Fruit fly (Drosophila melanogaster) whole organism, embryonic: ENCODE results near the gene CG13074.

Experiments used
- Atf6 ChIP-seq: fragments of 200-800 bp; sonication (Bioruptor generic); IDR thresholded peaks from 2 replicates; pipeline ENCODE4 v1.3.6; 2022; ENCODE audit warnings: missing biosample characterization, missing genetic modification characterization
- BEAF-32 ChIP-seq: fragments of 200-800 bp; sonication (Bioruptor generic); optimal IDR thresholded peaks from 3 replicates; lab custom pipeline; 2017; ENCODE audit warnings: missing biosample characterization, missing genetic modification characterization, mild to moderate bottlenecking, moderate library complexity, missing genetic modification reagents
- CG1024 ChIP-seq: fragments of 200-800 bp; sonication (Bioruptor generic); IDR thresholded peaks from 2 replicates; pipeline ENCODE4 v1.3.6; 2022; ENCODE audit warnings: missing biosample characterization, missing genetic modification characterization
- CG10565 ChIP-seq: fragments of 200-800 bp; sonication (Bioruptor generic); optimal IDR thresholded peaks from 3 replicates; lab custom pipeline; 2016; ENCODE audit warnings: missing biosample characterization, mild to moderate bottlenecking, missing genetic modification characterization
- CG11398 ChIP-seq: fragments of 200-800 bp; sonication (Bioruptor generic); optimal IDR thresholded peaks from 2 replicates; lab custom pipeline; 2016; ENCODE audit warnings: missing biosample characterization, missing genetic modification characterization
- CG11560 ChIP-seq: fragments of 200-800 bp; sonication (Bioruptor generic); IDR thresholded peaks from 3 replicates; pipeline ENCODE4 v1.3.6; 2022; ENCODE audit warnings: missing biosample characterization, missing genetic modification characterization
- CG12659 ChIP-seq: fragments of 200-800 bp; sonication (Bioruptor generic); optimal IDR thresholded peaks from 3 replicates; lab custom pipeline; 2017; ENCODE audit warnings: mild to moderate bottlenecking, missing biosample characterization, missing genetic modification reagents, missing genetic modification characterization
- CG14050 ChIP-seq: fragments of 200-800 bp; sonication (Bioruptor generic); IDR thresholded peaks from 3 replicates; pipeline ENCODE4 v1.3.6; 2022; ENCODE audit warnings: missing biosample characterization, missing genetic modification characterization
- CG1647 ChIP-seq: fragments of 200-800 bp; sonication (Bioruptor generic); optimal IDR thresholded peaks from 3 replicates; lab custom pipeline; 2016; ENCODE audit warnings: missing biosample characterization, missing genetic modification characterization
- CG1792 ChIP-seq: fragments of 200-800 bp; sonication (Bioruptor generic); optimal IDR thresholded peaks from 2 replicates; lab custom pipeline; 2016; ENCODE audit warnings: missing biosample characterization, missing genetic modification characterization
- CG2129 ChIP-seq: fragments of 200-800 bp; sonication (Bioruptor generic); IDR thresholded peaks from 2 replicates; pipeline ENCODE4 v1.3.6; 2022; ENCODE audit warnings: missing biosample characterization, missing genetic modification characterization; ENCODE audit not compliant: partially characterized antibody
- CG30431 ChIP-seq: fragments of 200-800 bp; sonication (Bioruptor generic); optimal IDR thresholded peaks from 2 replicates; lab custom pipeline; 2017; ENCODE audit warnings: missing biosample characterization, missing genetic modification characterization
- CG32532 ChIP-seq: fragments of 200-800 bp; sonication (Bioruptor generic); IDR thresholded peaks from 2 replicates; pipeline ENCODE4 v1.3.6; 2022; ENCODE audit warnings: missing biosample characterization, missing genetic modification characterization
- CG33213 ChIP-seq: fragments of 200-800 bp; sonication (Bioruptor generic); optimal IDR thresholded peaks from 3 replicates; lab custom pipeline; 2016; ENCODE audit warnings: missing biosample characterization, missing genetic modification characterization
- CG33557 ChIP-seq: fragments of 200-800 bp; sonication (Bioruptor generic); optimal IDR thresholded peaks from 2 replicates; lab custom pipeline; 2019; ENCODE audit warnings: missing biosample characterization, mild to moderate bottlenecking, missing genetic modification characterization, moderate library complexity
- CG34376 ChIP-seq: fragments of 200-800 bp; sonication (Bioruptor generic); optimal IDR thresholded peaks from 2 replicates; lab custom pipeline; 2018; ENCODE audit warnings: missing biosample characterization, mild to moderate bottlenecking, missing genetic modification characterization
- CG3726 ChIP-seq: fragments of 200-800 bp; sonication (Bioruptor generic); IDR thresholded peaks from 3 replicates; pipeline ENCODE4, ENCODE4 v1.3.6; 2022; ENCODE audit warnings: missing biosample characterization, missing genetic modification characterization
- CG6272 ChIP-seq: fragments of 200-800 bp; sonication (Bioruptor generic); IDR thresholded peaks from 2 replicates; pipeline ENCODE4 v1.3.6; 2022; ENCODE audit warnings: missing biosample characterization, missing genetic modification characterization
- CG7928 ChIP-seq: fragments of 200-800 bp; sonication (Bioruptor generic); optimal IDR thresholded peaks from 2 replicates; lab custom pipeline; 2017; ENCODE audit warnings: missing biosample characterization, mild to moderate bottlenecking, missing genetic modification characterization
- CG8359 ChIP-seq: fragments of 200-800 bp; sonication (Bioruptor generic); optimal IDR thresholded peaks from 2 replicates; lab custom pipeline; 2017; ENCODE audit warnings: missing biosample characterization, mild to moderate bottlenecking, missing genetic modification characterization, borderline replicate concordance
- CG8765 ChIP-seq: fragments of 200-800 bp; sonication (Bioruptor generic); IDR thresholded peaks from 2 replicates; pipeline ENCODE4 v1.3.6; 2022; ENCODE audit warnings: missing biosample characterization, missing genetic modification characterization
- CG9609 ChIP-seq: fragments of 200-800 bp; sonication (Bioruptor generic); optimal IDR thresholded peaks from 3 replicates; lab custom pipeline; 2016; ENCODE audit warnings: missing biosample characterization, missing genetic modification characterization
- CkIIα-i1 ChIP-seq: fragments of 200-800 bp; sonication (Bioruptor generic); IDR thresholded peaks from 2 replicates; pipeline ENCODE4 v1.3.6; 2022; ENCODE audit warnings: missing biosample characterization, missing genetic modification characterization
- ERR ChIP-seq: fragments of 200-800 bp; sonication (Bioruptor generic); optimal IDR thresholded peaks from 2 replicates; lab custom pipeline; 2016; ENCODE audit warnings: missing biosample characterization, missing genetic modification characterization
- Gsc ChIP-seq: fragments of 200-800 bp; sonication (Bioruptor generic); IDR thresholded peaks from 2 replicates; pipeline ENCODE4 v1.3.6; 2022; ENCODE audit warnings: missing biosample characterization, missing genetic modification characterization
- HmgZ ChIP-seq: fragments of 200-800 bp; sonication (Bioruptor generic); optimal IDR thresholded peaks from 2 replicates; lab custom pipeline; 2018; ENCODE audit warnings: missing biosample characterization, mild to moderate bottlenecking, missing genetic modification characterization
- NFAT ChIP-seq: fragments of 200-800 bp; sonication (Bioruptor generic); IDR thresholded peaks from 2 replicates; pipeline ENCODE4 v1.3.6; 2022; ENCODE audit warnings: missing biosample characterization, missing genetic modification characterization
- NfI ChIP-seq: fragments of 200-800 bp; sonication (Bioruptor generic); optimal IDR thresholded peaks from 3 replicates; lab custom pipeline; 2018; ENCODE audit warnings: missing biosample characterization, mild to moderate bottlenecking, missing genetic modification characterization, moderate library complexity
- Vsx1 ChIP-seq: fragments of 200-800 bp; sonication (Bioruptor generic); optimal IDR thresholded peaks from 2 replicates; lab custom pipeline; 2017; ENCODE audit warnings: missing biosample characterization, mild to moderate bottlenecking, missing genetic modification characterization, missing genetic modification reagents
- ap ChIP-seq: fragments of 200-800 bp; sonication (Bioruptor generic); IDR thresholded peaks from 2 replicates; pipeline ENCODE4 v1.3.6; 2022; ENCODE audit warnings: missing biosample characterization, missing genetic modification characterization
- crc ChIP-seq: fragments of 200-800 bp; sonication (Bioruptor generic); optimal IDR thresholded peaks from 2 replicates; lab custom pipeline; 2016; ENCODE audit warnings: missing biosample characterization, missing genetic modification characterization
- dan ChIP-seq: fragments of 200-800 bp; sonication (Bioruptor generic); IDR thresholded peaks from 2 replicates; pipeline ENCODE4 v1.3.6; 2022; ENCODE audit warnings: missing biosample characterization, missing genetic modification characterization
- danr ChIP-seq: fragments of 200-800 bp; sonication (Bioruptor generic); IDR thresholded peaks from 2 replicates; pipeline ENCODE4 v1.3.6; 2022; ENCODE audit warnings: missing biosample characterization, missing genetic modification characterization
- dmrt11E ChIP-seq: fragments of 200-800 bp; sonication (Bioruptor generic); optimal IDR thresholded peaks from 3 replicates; lab custom pipeline; 2018; ENCODE audit warnings: missing biosample characterization, mild to moderate bottlenecking, missing genetic modification characterization, moderate library complexity
- ems ChIP-seq: fragments of 200-800 bp; sonication (Bioruptor generic); optimal IDR thresholded peaks from 3 replicates; lab custom pipeline; 2016; ENCODE audit warnings: missing biosample characterization, missing genetic modification characterization
- fd3F ChIP-seq: fragments of 200-800 bp; sonication (Bioruptor generic); optimal IDR thresholded peaks from 2 replicates; lab custom pipeline; 2018; ENCODE audit warnings: missing biosample characterization, mild to moderate bottlenecking, missing genetic modification characterization, moderate library complexity
- gcm ChIP-seq: fragments of 200-800 bp; sonication (Bioruptor generic); optimal IDR thresholded peaks from 2 replicates; lab custom pipeline; 2019; ENCODE audit warnings: missing biosample characterization, mild to moderate bottlenecking, missing genetic modification characterization, moderate library complexity
- jumu ChIP-seq: fragments of 200-800 bp; sonication (Bioruptor generic); optimal IDR thresholded peaks from 3 replicates; lab custom pipeline; 2016; ENCODE audit warnings: missing biosample characterization, missing genetic modification characterization
- kah ChIP-seq: fragments of 200-800 bp; sonication (Bioruptor generic); optimal IDR thresholded peaks from 2 replicates; lab custom pipeline; 2018; ENCODE audit warnings: missing biosample characterization, mild to moderate bottlenecking, missing genetic modification characterization
- mirr ChIP-seq: fragments of 200-800 bp; sonication (Bioruptor generic); optimal IDR thresholded peaks from 3 replicates; lab custom pipeline; 2018; ENCODE audit warnings: missing biosample characterization, mild to moderate bottlenecking, missing genetic modification characterization
- nau ChIP-seq: fragments of 200-800 bp; sonication (Bioruptor generic); optimal IDR thresholded peaks from 3 replicates; lab custom pipeline; 2017; ENCODE audit warnings: missing biosample characterization, mild to moderate bottlenecking, missing genetic modification characterization, missing genetic modification reagents
- odd ChIP-seq: fragments of 200-800 bp; sonication (Bioruptor generic); optimal IDR thresholded peaks from 2 replicates; lab custom pipeline; 2017; ENCODE audit warnings: missing biosample characterization, mild to moderate bottlenecking, missing genetic modification characterization
- p53 ChIP-seq: fragments of 200-800 bp; sonication (Bioruptor generic); optimal IDR thresholded peaks from 2 replicates; lab custom pipeline; 2016; ENCODE audit warnings: missing biosample characterization, missing genetic modification characterization
- pb ChIP-seq: fragments of 200-800 bp; sonication (Bioruptor generic); optimal IDR thresholded peaks from 3 replicates; lab custom pipeline; 2016; ENCODE audit warnings: missing biosample characterization, missing genetic modification characterization
- phol ChIP-seq: fragments of 200-800 bp; sonication (Bioruptor generic); optimal IDR thresholded peaks from 3 replicates; lab custom pipeline; 2018; ENCODE audit warnings: missing biosample characterization, mild to moderate bottlenecking, missing genetic modification characterization, moderate library complexity
- ro ChIP-seq: fragments of 200-800 bp; sonication (Bioruptor generic); IDR thresholded peaks from 2 replicates; pipeline ENCODE4 v1.3.6; 2022; ENCODE audit warnings: missing biosample characterization, missing genetic modification characterization
- shn ChIP-seq: fragments of 200-800 bp; sonication (Bioruptor generic); optimal IDR thresholded peaks from 3 replicates; lab custom pipeline; 2016; ENCODE audit warnings: missing biosample characterization, missing genetic modification characterization
- sisA ChIP-seq: fragments of 200-800 bp; sonication (Bioruptor generic); IDR thresholded peaks from 2 replicates; pipeline ENCODE4 v1.3.6; 2022; ENCODE audit warnings: missing biosample characterization, missing genetic modification characterization
- sr ChIP-seq: fragments of 200-800 bp; sonication (Bioruptor generic); IDR thresholded peaks from 3 replicates; pipeline ENCODE4 v1.3.6; 2022; ENCODE audit warnings: missing biosample characterization, missing genetic modification characterization
- toy ChIP-seq: fragments of 200-800 bp; sonication (Bioruptor generic); IDR thresholded peaks from 2 replicates; pipeline ENCODE4 v1.3.6; 2022; ENCODE audit warnings: missing biosample characterization, missing genetic modification characterization
- tx ChIP-seq: fragments of 200-800 bp; sonication (Bioruptor generic); optimal IDR thresholded peaks from 2 replicates; lab custom pipeline; 2016; ENCODE audit warnings: missing biosample characterization, missing genetic modification characterization

Gene CG13074

dm6 chr3L:16128481-16128972, 31.2 kb upstream of the CG13074 start, which contains the start of gene Pgm1 (continued):
- TF ChIP-seq CG8765 (GFP tag; lab: Robert Waterston, UW) = peak; percentile 65
- TF ChIP-seq CG14050 = peak; percentile 61
- TF ChIP-seq NFAT (GFP tag; lab: Robert Waterston, UW) = peak; percentile 76
- TF ChIP-seq nau (GFP tag; lab: Kevin White, UChicago) = no peak
- TF ChIP-seq Vsx1 (GFP tag; lab: Kevin White, UChicago) = peak; percentile 51
- TF ChIP-seq CG12659 (GFP tag; lab: Kevin White, UChicago) = peak; percentile 87
- TF ChIP-seq odd (GFP tag; lab: Kevin White, UChicago) = no peak
- TF ChIP-seq CG30431 (GFP tag; lab: Kevin White, UChicago) = peak; percentile 60
- peak; percentile 77 for TF ChIP-seq Atf6 (GFP tag; lab: Robert Waterston, UW)
- peak; percentile 79 for TF ChIP-seq phol (tag; lab: Kevin White, UChicago)
- peak; percentile 50 for TF ChIP-seq kah
- peak; percentile 58 for TF ChIP-seq CG33557 (GFP tag; lab: Kevin White, UChicago)
- TF ChIP-seq crc = peak; percentile 85
- TF ChIP-seq CG1647 (GFP tag; lab: Kevin White, UChicago) = peak; percentile 61
- peak; percentile 87 for TF ChIP-seq CG11398 (GFP tag; lab: Kevin White, UChicago)
- TF ChIP-seq CG32532 (GFP tag; lab: Robert Waterston, UW) = peak; percentile 77
- TF ChIP-seq CG2129 (GFP tag; lab: Robert Waterston, UW) = no peak
- peak; percentile 97 for TF ChIP-seq mirr
- TF ChIP-seq CG9609 (GFP tag; lab: Kevin White, UChicago) = peak; percentile 89
- peak; percentile 69 for TF ChIP-seq dmrt11E (tag; lab: Kevin White, UChicago)
- TF ChIP-seq CG34376 (GFP tag; lab: Kevin White, UChicago) = peak; percentile 98
- TF ChIP-seq ap (GFP tag; lab: Robert Waterston, UW) = peak; percentile 81
- TF ChIP-seq dan (GFP tag; lab: Robert Waterston, UW) = 0 out of 2 replicates have a peak, but pooled peaks have one; percentile 46
- TF ChIP-seq BEAF-32 = no peak
- peak; percentile 74 for TF ChIP-seq gcm (GFP tag; lab: Kevin White, UChicago)
- TF ChIP-seq pb = peak; percentile 93
- TF ChIP-seq sr (GFP tag; lab: Robert Waterston, UW) = peak; percentile 74; the same call in 2 of the 3 replicates
- TF ChIP-seq ems (GFP tag; lab: Kevin White, UChicago) = peak; percentile 92
- TF ChIP-seq jumu (GFP tag; lab: Kevin White, UChicago) = peak; percentile 89
- peak; percentile 68 for TF ChIP-seq CG3726 (GFP tag; lab: Robert Waterston, UW)
- TF ChIP-seq danr (GFP tag; lab: Robert Waterston, UW) = peak; percentile 40; the same call in 1 of the 2 replicates
- peak; percentile 89 for TF ChIP-seq p53 (GFP tag; lab: Kevin White, UChicago)
- peak; percentile 91 for TF ChIP-seq HmgZ (tag; lab: Kevin White, UChicago)
- no peak for TF ChIP-seq NfI (GFP tag; lab: Kevin White, UChicago)
- TF ChIP-seq ERR (GFP tag; lab: Kevin White, UChicago) = peak; percentile 100
- TF ChIP-seq CG1024 = peak; percentile 46; the same call in 1 of the 2 replicates
- no peak for TF ChIP-seq CkIIα-i1
- TF ChIP-seq sisA (GFP tag; lab: Robert Waterston, UW) = peak; percentile 74
- peak; percentile 40; the same call in 1 of the 2 replicates for TF ChIP-seq CG6272 (GFP tag; lab: Robert Waterston, UW)
- peak; percentile 54; the same call in 1 of the 2 replicates for TF ChIP-seq Gsc (GFP tag; lab: Robert Waterston, UW)
- no peak for TF ChIP-seq CG7928
- TF ChIP-seq toy = 0 out of 2 replicates have a peak, but pooled peaks have one; percentile 36
- peak; percentile 88 for TF ChIP-seq tx (GFP tag; lab: Kevin White, UChicago)
- peak; percentile 96 for TF ChIP-seq shn (GFP tag; lab: Kevin White, UChicago)
- TF ChIP-seq CG8359 (GFP tag; lab: Kevin White, UChicago) = peak; percentile 37
- TF ChIP-seq CG10565 = peak; percentile 10
- TF ChIP-seq CG33213 (GFP tag; lab: Kevin White, UChicago) = peak; percentile 85
- TF ChIP-seq fd3F (GFP tag; lab: Kevin White, UChicago) = peak; percentile 59
- peak; percentile 47; the same call in 1 of the 3 replicates for TF ChIP-seq CG11560 (tag; lab: Robert Waterston, UW)
- peak; percentile 83 for TF ChIP-seq CG1792 (GFP tag; lab: Kevin White, UChicago)
- no peak for TF ChIP-seq ro (GFP tag; lab: Robert Waterston, UW)
